Fruit fly (Drosophila melanogaster): ENCODE measurements around the gene CG15728.
A peak's percentile ranks its signal among the peaks of the same experiment; 100 is the strongest.

CG15728 gene

dm6 chrX:12661435-12661949 lies 37.4 kb downstream of the CG15728 start:
- TF ChIP-seq dl (GFP tag; optimal IDR thresholded peaks at IDR 0.05; ENCODE audit: insufficient read depth in 1 of 2, partially characterized antibody in 2 of 2) (peak in 1 of 2 experiments; percentile 16), psq (GFP tag; optimal IDR thresholded peaks at IDR 0.05) (peak; percentile 76), tai (GFP tag; optimal IDR thresholded peaks at IDR 0.05) (no peak), h (GFP tag; optimal IDR thresholded peaks at IDR 0.05) (peak; percentile 17), Hr78 (GFP tag; optimal IDR thresholded peaks at IDR 0.05) (no peak), CG9705 (GFP tag; optimal IDR thresholded peaks at IDR 0.05) (no peak), HLH106 (tag; optimal IDR thresholded peaks at IDR 0.05) (no peak), Myc (optimal IDR thresholded peaks at IDR 0.05) (no peak), Hnf4 (GFP tag; optimal IDR thresholded peaks at IDR 0.05) (no peak), Dif (GFP tag; optimal IDR thresholded peaks at IDR 0.05; ENCODE audit: partially characterized antibody) (peak; percentile 19), Sp1 (GFP tag; optimal IDR thresholded peaks at IDR 0.05) (no peak), ey (GFP tag; optimal IDR thresholded peaks at IDR 0.05) (peak; percentile 12), N (GFP tag; optimal IDR thresholded peaks at IDR 0.05) (no peak), dsf (GFP tag; optimal IDR thresholded peaks at IDR 0.05; ENCODE audit: borderline replicate concordance) (no peak), CG32264 (GFP tag; optimal IDR thresholded peaks at IDR 0.05) (no peak), foxo (GFP tag; optimal IDR thresholded peaks at IDR 0.05) (no peak), Vsx2 (GFP tag; optimal IDR thresholded peaks at IDR 0.05; ENCODE audit: partially characterized antibody) (no peak), Rel (GFP tag; optimal IDR thresholded peaks at IDR 0.05) (no peak), Rel (tag; optimal IDR thresholded peaks at IDR 0.05) (peak; percentile 90), Jra (GFP tag; optimal IDR thresholded peaks at IDR 0.05) (no peak), CrebA (GFP tag; optimal IDR thresholded peaks at IDR 0.05; ENCODE audit: borderline replicate concordance) (peak; percentile 48), OdsH (GFP tag; optimal IDR thresholded peaks at IDR 0.05) (peak; percentile 45), usp (GFP tag; optimal IDR thresholded peaks at IDR 0.05) (no peak), sage (GFP tag; optimal IDR thresholded peaks at IDR 0.05) (no peak), jim (GFP tag; optimal IDR thresholded peaks at IDR 0.05) (no peak), br (GFP tag; optimal IDR thresholded peaks at IDR 0.05) (peak; percentile 7), fru (GFP tag; optimal IDR thresholded peaks at IDR 0.05) (peak; percentile 47), rgr (GFP tag; optimal IDR thresholded peaks at IDR 0.05) (peak; percentile 51)

dm6 chrX:12662679-12663463 lies 38.8 kb downstream of the CG15728 start:
- TF ChIP-seq Sp1 (GFP tag; optimal IDR thresholded peaks at IDR 0.05) (peak; percentile 72), HLH106 (tag; optimal IDR thresholded peaks at IDR 0.05) (peak; percentile 68), Hr83 (GFP tag; optimal IDR thresholded peaks at IDR 0.05; ENCODE audit: poor library complexity, severe bottlenecking) (no peak), Dif (GFP tag; optimal IDR thresholded peaks at IDR 0.05; ENCODE audit: partially characterized antibody) (no peak), sv (GFP tag; optimal IDR thresholded peaks at IDR 0.05) (no peak), dl (GFP tag; optimal IDR thresholded peaks at IDR 0.05; ENCODE audit: insufficient read depth in 1 of 2, partially characterized antibody in 2 of 2) (no peak), Hr78 (GFP tag; optimal IDR thresholded peaks at IDR 0.05) (no peak), N (GFP tag; optimal IDR thresholded peaks at IDR 0.05) (no peak), Myc (optimal IDR thresholded peaks at IDR 0.05) (no peak), Abd-B (GFP tag; optimal IDR thresholded peaks at IDR 0.05) (no peak), Rel (GFP tag; optimal IDR thresholded peaks at IDR 0.05) (no peak), Rel (tag; optimal IDR thresholded peaks at IDR 0.05) (no peak), brk (GFP tag; optimal IDR thresholded peaks at IDR 0.05) (no peak), fru (GFP tag; optimal IDR thresholded peaks at IDR 0.05) (no peak), sage (GFP tag; optimal IDR thresholded peaks at IDR 0.05) (no peak), usp (GFP tag; optimal IDR thresholded peaks at IDR 0.05) (no peak), Jra (GFP tag; optimal IDR thresholded peaks at IDR 0.05) (no peak), GATAd (GFP tag; optimal IDR thresholded peaks at IDR 0.05) (no peak), br (GFP tag; optimal IDR thresholded peaks at IDR 0.05) (no peak), CG32264 (GFP tag; optimal IDR thresholded peaks at IDR 0.05) (no peak), foxo (GFP tag; optimal IDR thresholded peaks at IDR 0.05) (peak in 1 of 2 experiments; percentile 72), jim (GFP tag; optimal IDR thresholded peaks at IDR 0.05) (no peak), dsf (GFP tag; optimal IDR thresholded peaks at IDR 0.05; ENCODE audit: borderline replicate concordance) (no peak), CG9705 (GFP tag; optimal IDR thresholded peaks at IDR 0.05) (no peak), pan (optimal IDR thresholded peaks at IDR 0.05) (no peak), woc (GFP tag; optimal IDR thresholded peaks at IDR 0.05) (no peak), ey (GFP tag; optimal IDR thresholded peaks at IDR 0.05) (no peak), Mio (GFP tag; optimal IDR thresholded peaks at IDR 0.05) (no peak), tai (GFP tag; optimal IDR thresholded peaks at IDR 0.05) (no peak), CrebA (GFP tag; optimal IDR thresholded peaks at IDR 0.05; ENCODE audit: borderline replicate concordance) (no peak), dmrt93B (GFP tag; optimal IDR thresholded peaks at IDR 0.05) (peak; percentile 45), rgr (GFP tag; optimal IDR thresholded peaks at IDR 0.05) (peak; percentile 63), h (GFP tag; optimal IDR thresholded peaks at IDR 0.05) (peak; percentile 50), Vsx2 (GFP tag; optimal IDR thresholded peaks at IDR 0.05; ENCODE audit: partially characterized antibody) (no peak), Dfd (GFP tag; optimal IDR thresholded peaks at IDR 0.05) (no peak), psq (GFP tag; optimal IDR thresholded peaks at IDR 0.05) (peak; percentile 59), Hnf4 (GFP tag; optimal IDR thresholded peaks at IDR 0.05) (no peak), OdsH (GFP tag; optimal IDR thresholded peaks at IDR 0.05) (peak; percentile 59), lola (GFP tag; optimal IDR thresholded peaks at IDR 0.05) (no peak)
